Fruit fly (Drosophila melanogaster): ENCODE measurements around the gene inaF-A.
A peak's percentile ranks its signal among the peaks of the same experiment; 100 is the strongest.

The inaF-A gene

dm6 chrX:11715263-11715659 lies 18.4 kb downstream of the inaF-A start, which contains the start of gene Amun (continued):
- TF ChIP-seq CG6175 (GFP tag; IDR thresholded peaks at IDR 0.05) (no peak), Drgx (GFP tag; IDR thresholded peaks at IDR 0.05) (0 out of 2 replicates have a peak, but pooled peaks have one; percentile 9), CG13624 (GFP tag; optimal IDR thresholded peaks at IDR 0.05) (peak; percentile 21), sd (tag; optimal IDR thresholded peaks at IDR 0.05) (no peak), twi (tag; optimal IDR thresholded peaks at IDR 0.05) (no peak), NfI (GFP tag; optimal IDR thresholded peaks at IDR 0.05) (peak; percentile 32), pum (GFP tag; optimal IDR thresholded peaks at IDR 0.05) (no peak), ham (GFP tag; IDR thresholded peaks at IDR 0.05) (no peak), Fer3 (tag; optimal IDR thresholded peaks at IDR 0.05) (peak; percentile 27), ap (GFP tag; IDR thresholded peaks at IDR 0.05) (no peak), CG31388 (GFP tag; optimal IDR thresholded peaks at IDR 0.05) (peak; percentile 18), CG15514 (GFP tag; optimal IDR thresholded peaks at IDR 0.05) (peak; percentile 39), aop (GFP tag; IDR thresholded peaks at IDR 0.05) (no peak), CG11695 (GFP tag; IDR thresholded peaks at IDR 0.05) (no peak), HLH54F (GFP tag; optimal IDR thresholded peaks at IDR 0.05) (peak; percentile 24), CG11085 (GFP tag; IDR thresholded peaks at IDR 0.05) (peak; percentile 9; the same call in 1 of the 2 replicates), CG10543 (GFP tag; optimal IDR thresholded peaks at IDR 0.05) (no peak), CG9817 (tag; optimal IDR thresholded peaks at IDR 0.05) (peak; percentile 20), chn (GFP tag; optimal IDR thresholded peaks at IDR 0.05) (no peak), CG6813 (GFP tag; optimal IDR thresholded peaks at IDR 0.05) (peak; percentile 44), dmrt11E (tag; optimal IDR thresholded peaks at IDR 0.05) (no peak), kah (GFP tag; optimal IDR thresholded peaks at IDR 0.05) (no peak), CG9932 (GFP tag; IDR thresholded peaks at IDR 0.05) (peak; percentile 64), CoRest (tag; optimal IDR thresholded peaks at IDR 0.05) (no peak), Lhr (GFP tag; optimal IDR thresholded peaks at IDR 0.05) (no peak), Doc3 (GFP tag; IDR thresholded peaks at IDR 0.05; ENCODE audit: partially characterized antibody) (no peak), CG2120 (GFP tag; optimal IDR thresholded peaks at IDR 0.05) (peak; percentile 62), CG32532 (GFP tag; IDR thresholded peaks at IDR 0.05) (peak; percentile 71), Aef1 (GFP tag; IDR thresholded peaks at IDR 0.05) (peak; percentile 21; the same call in 1 of the 3 replicates), Ada2b (GFP tag; IDR thresholded peaks at IDR 0.05) (peak; percentile 45; the same call in 1 of the 2 replicates), Max (GFP tag; optimal IDR thresholded peaks at IDR 0.05) (no peak), Hand (GFP tag; optimal IDR thresholded peaks at IDR 0.05) (no peak), Xrp1 (GFP tag; IDR thresholded peaks at IDR 0.05) (0 out of 2 replicates have a peak, but pooled peaks have one; percentile 29), CG8388 (GFP tag; optimal IDR thresholded peaks at IDR 0.05) (no peak), mam (GFP tag; optimal IDR thresholded peaks at IDR 0.05) (peak; percentile 55), Hsf (GFP tag; optimal IDR thresholded peaks at IDR 0.05) (peak; percentile 25), CG11456 (GFP tag; IDR thresholded peaks at IDR 0.05) (peak; percentile 79; the same call in 2 of the 3 replicates), seq (GFP tag; IDR thresholded peaks at IDR 0.05) (no peak), wdn (GFP tag; IDR thresholded peaks at IDR 0.05) (0 out of 2 replicates have a peak, but pooled peaks have one; percentile 34), CG12236 (GFP tag; optimal IDR thresholded peaks at IDR 0.05) (no peak), CG7987 (GFP tag; optimal IDR thresholded peaks at IDR 0.05) (no peak), CG12299 (tag; optimal IDR thresholded peaks at IDR 0.05) (no peak), Dll (GFP tag; IDR thresholded peaks at IDR 0.05; ENCODE audit: partially characterized antibody) (no peak), CG10147 (GFP tag; optimal IDR thresholded peaks at IDR 0.05) (no peak), disco-r (GFP tag; optimal IDR thresholded peaks at IDR 0.05) (no peak), CG34376 (GFP tag; optimal IDR thresholded peaks at IDR 0.05) (no peak), CG16779 (GFP tag; IDR thresholded peaks at IDR 0.05) (0 out of 2 replicates have a peak, but pooled peaks have one; percentile 42), Fer1 (GFP tag; optimal IDR thresholded peaks at IDR 0.05) (no peak), CG12769 (tag; optimal IDR thresholded peaks at IDR 0.05) (no peak), CG3726 (GFP tag; IDR thresholded peaks at IDR 0.05) (no peak), sens (GFP tag) (peak; percentile 80)

Measured in whole organism, embryonic.